Worm (Caenorhabditis elegans): ENCODE results near the gene T24H7.9.

The T24H7.9 gene

ce11 chrII:6250782-6251461 is 15.6 kb upstream of the T24H7.9 start, which contains the start of gene phb-2 (continued):
- peak; percentile 31; the same call in 1 of the 2 replicates for TF ChIP-seq rcor-1 (GFP tag; IDR thresholded peaks at IDR 0.05)
- TF ChIP-seq unc-62 (GFP tag; optimal IDR thresholded peaks at IDR 0.05) = no peak
- TF ChIP-seq dpff-1 (tag; optimal IDR thresholded peaks at IDR 0.05) = no peak
- no peak for TF ChIP-seq bed-1 (GFP tag; IDR thresholded peaks at IDR 0.05)
- no peak for TF ChIP-seq C06A6.2 (GFP tag; conservative IDR thresholded peaks at IDR 0.05)
- TF ChIP-seq him-1 (tag; optimal IDR thresholded peaks at IDR 0.05) = no peak
- TF ChIP-seq lag-1 (GFP tag; IDR thresholded peaks at IDR 0.05) = no peak
- 0 out of 2 replicates have a peak, but pooled peaks have one; percentile 29 for TF ChIP-seq Y53G8AR.9 (GFP tag; conservative IDR thresholded peaks at IDR 0.05)
- TF ChIP-seq aptf-2 (GFP tag; conservative IDR thresholded peaks at IDR 0.05) = no peak
- TF ChIP-seq lsy-27 (tag; optimal IDR thresholded peaks at IDR 0.05; ENCODE audit: borderline replicate concordance, insufficient read depth) = no peak
- TF ChIP-seq ztf-6 (GFP tag; IDR thresholded peaks at IDR 0.05) = no peak
- TF ChIP-seq ztf-3 (GFP tag; optimal IDR thresholded peaks at IDR 0.05) = no peak
- no peak for TF ChIP-seq madf-3 (GFP tag; IDR thresholded peaks at IDR 0.05)
- TF ChIP-seq snpc-3.4 (tag; optimal IDR thresholded peaks at IDR 0.05) = peak; percentile 19
- peak; percentile 13 for TF ChIP-seq nhr-80 (tag; optimal IDR thresholded peaks at IDR 0.05)
- no peak for TF ChIP-seq rpc-1 (optimal IDR thresholded peaks at IDR 0.05)
- TF ChIP-seq rpc-1 (tag; optimal IDR thresholded peaks at IDR 0.05) = no peak
- TF ChIP-seq ztf-22 (GFP tag; optimal IDR thresholded peaks at IDR 0.05) = no peak
- peak; percentile 55 for TF ChIP-seq madf-6 (GFP tag; IDR thresholded peaks at IDR 0.05)
- no peak for TF ChIP-seq tlf-1 (GFP tag; optimal IDR thresholded peaks at IDR 0.05)
- TF ChIP-seq aptf-3 (GFP tag; IDR thresholded peaks at IDR 0.05) = no peak
- peak; percentile 84 for TF ChIP-seq F33H1.4 (GFP tag; IDR thresholded peaks at IDR 0.05)
- no peak for TF ChIP-seq F10E7.11 (tag; optimal IDR thresholded peaks at IDR 0.05)
- no peak for TF ChIP-seq bed-2 (GFP tag; IDR thresholded peaks at IDR 0.05)
- TF ChIP-seq nhr-27 (tag; optimal IDR thresholded peaks at IDR 0.05) = no peak
- peak; percentile 17 for TF ChIP-seq F49E8.2 (tag; optimal IDR thresholded peaks at IDR 0.05; ENCODE audit: insufficient read depth)
- no peak for TF ChIP-seq Y56A3A.18 (GFP tag; IDR thresholded peaks at IDR 0.05)
- peak; percentile 83 for TF ChIP-seq efl-1 (GFP tag; optimal IDR thresholded peaks at IDR 0.05)
- peak; percentile 50 for TF ChIP-seq lsl-1 (GFP tag; optimal IDR thresholded peaks at IDR 0.05)
- TF ChIP-seq repo-1 (tag; optimal IDR thresholded peaks at IDR 0.05) = no peak
- no peak for TF ChIP-seq ceh-58 (GFP tag; IDR thresholded peaks at IDR 0.05)
- peak in 2 of 3 experiments; percentile 2 to 90 for TF ChIP-seq lin-35 (GFP tag; optimal IDR thresholded peaks at IDR 0.05)
- no peak for TF ChIP-seq hsf-1 (GFP tag; IDR thresholded peaks at IDR 0.05)
- no peak for TF ChIP-seq mes-4 (tag; optimal IDR thresholded peaks at IDR 0.05)
- peak; percentile 0 for TF ChIP-seq die-1 (tag; optimal IDR thresholded peaks at IDR 0.05)
- no peak for TF ChIP-seq B0336.3 (GFP tag; IDR thresholded peaks at IDR 0.05)
- TF ChIP-seq B0019.2 (GFP tag; conservative IDR thresholded peaks at IDR 0.05) = no peak
- TF ChIP-seq egl-44 (GFP tag; IDR thresholded peaks at IDR 0.05) = no peak
- 0 out of 2 replicates have a peak, but pooled peaks have one; percentile 14 for TF ChIP-seq cebp-1 (GFP tag; IDR thresholded peaks at IDR 0.05)
- peak; percentile 59 for TF ChIP-seq cebp-1 (tag; optimal IDR thresholded peaks at IDR 0.05)
- no peak for TF ChIP-seq snpc-4 (GFP tag; optimal IDR thresholded peaks at IDR 0.05)
- TF ChIP-seq snpc-4 (tag; optimal IDR thresholded peaks at IDR 0.05) = peak; percentile 5 to 51 (median 15)
- TF ChIP-seq cebp-2 (GFP tag; IDR thresholded peaks at IDR 0.05) = no peak
- TF ChIP-seq ama-1 (optimal IDR thresholded peaks at IDR 0.05) = no peak
- peak in 1 of 2 experiments; percentile 32 for TF ChIP-seq ama-1 (GFP tag; optimal IDR thresholded peaks at IDR 0.05)
- TF ChIP-seq Y79H2A.3 (GFP tag; conservative IDR thresholded peaks at IDR 0.05) = no peak
- TF ChIP-seq madf-8 (GFP tag; conservative IDR thresholded peaks at IDR 0.05) = 0 out of 2 replicates have a peak, but pooled peaks have one; percentile 25
- TF ChIP-seq pbrm-1 (GFP tag; IDR thresholded peaks at IDR 0.05) = peak; percentile 48; the same call in 1 of the 2 replicates
- TF ChIP-seq mel-28 (tag; optimal IDR thresholded peaks at IDR 0.05; ENCODE audit: borderline replicate concordance) = no peak
